Worm (Caenorhabditis elegans) whole organism, early embryonic: ENCODE results near the gene lido-8.

Source experiments
- B0310.2 ChIP-seq: sonication (generic microtip); optimal IDR thresholded peaks from 2 replicates; lab custom pipeline; 2016; ENCODE audit warnings: mild to moderate bottlenecking, missing genetic modification characterization, missing compliant biosample characterization
- F13C5.2 ChIP-seq: sonication (generic microtip); optimal IDR thresholded peaks from 2 replicates; lab custom pipeline; 2017; ENCODE audit warnings: mild to moderate bottlenecking, missing genetic modification characterization, inconsistent platforms, missing compliant biosample characterization
- aly-1 ChIP-seq: sonication (generic microtip); optimal IDR thresholded peaks from 2 replicates; lab custom pipeline; 2016; ENCODE audit warnings: missing genetic modification characterization, missing compliant biosample characterization
- ama-1 ChIP-seq: fragments of 150-350 bp; optimal IDR thresholded peaks from 2 replicates; lab custom pipeline; 2014
- ceh-13 ChIP-seq: fragments of 200-800 bp; sonication (Bioruptor generic); optimal IDR thresholded peaks from 2 replicates; lab custom pipeline; 2018; ENCODE audit warnings: mild to moderate bottlenecking, missing genetic modification characterization, missing compliant biosample characterization
- ceh-36 ChIP-seq: sonication (generic microtip); optimal IDR thresholded peaks from 2 replicates; lab custom pipeline; 2016; ENCODE audit warnings: missing genetic modification characterization, inconsistent platforms, missing compliant biosample characterization
- ets-7 ChIP-seq: sonication (generic microtip); optimal IDR thresholded peaks from 2 replicates; lab custom pipeline; 2016; ENCODE audit warnings: missing genotype, missing genetic modification characterization, missing compliant biosample characterization
- flt-1 ChIP-seq: fragments of 200-800 bp; sonication (Bioruptor generic); IDR thresholded peaks from 2 replicates; pipeline ENCODE4 v1.3.6; 2022; ENCODE audit warnings: missing genetic modification characterization, missing compliant biosample characterization
- hmbx-1 ChIP-seq: sonication (generic microtip); optimal IDR thresholded peaks from 2 replicates; lab custom pipeline; 2016; ENCODE audit warnings: mild to moderate bottlenecking, missing genetic modification characterization, missing compliant biosample characterization
- hmg-4 ChIP-seq: fragments of 200-800 bp; sonication (Bioruptor generic); optimal IDR thresholded peaks from 2 replicates; lab custom pipeline; 2018; ENCODE audit warnings: mild to moderate bottlenecking, missing genetic modification characterization, missing compliant biosample characterization
- hnd-1 ChIP-seq: sonication (generic microtip); optimal IDR thresholded peaks from 2 replicates; lab custom pipeline; 2016; ENCODE audit warnings: missing genetic modification characterization, missing compliant biosample characterization
- pes-1 ChIP-seq: fragments of 200-800 bp; sonication (Bioruptor generic); IDR thresholded peaks from 2 replicates; pipeline ENCODE4 v1.3.6; 2022; ENCODE audit warnings: missing genetic modification reagents, missing genetic modification characterization, missing compliant biosample characterization
- scrt-1 ChIP-seq: fragments of 200-800 bp; sonication (Bioruptor generic); IDR thresholded peaks from 2 replicates; pipeline ENCODE4 v1.3.6; 2022; ENCODE audit warnings: missing genetic modification characterization, missing compliant biosample characterization
- sea-1 ChIP-seq: fragments of 200-800 bp; sonication (Bioruptor generic); conservative IDR thresholded peaks from 2 replicates; pipeline ENCODE4 v1.3.6; 2022; ENCODE audit warnings: missing genetic modification characterization, missing compliant biosample characterization
- tbx-11 ChIP-seq: fragments of 200-800 bp; sonication (Bioruptor generic); IDR thresholded peaks from 2 replicates; pipeline ENCODE4 v1.3.6; 2022; ENCODE audit warnings: missing genetic modification characterization, missing compliant biosample characterization
- tbx-37 ChIP-seq: fragments of 200-800 bp; sonication (Bioruptor generic); conservative IDR thresholded peaks from 2 replicates; pipeline ENCODE4 v1.3.6; 2022; ENCODE audit warnings: missing genetic modification reagents, missing genetic modification characterization, missing compliant biosample characterization
- tra-4 ChIP-seq: sonication (generic microtip); optimal IDR thresholded peaks from 2 replicates; lab custom pipeline; 2017; ENCODE audit warnings: missing genetic modification characterization, missing compliant biosample characterization

Gene lido-8

DNA sequence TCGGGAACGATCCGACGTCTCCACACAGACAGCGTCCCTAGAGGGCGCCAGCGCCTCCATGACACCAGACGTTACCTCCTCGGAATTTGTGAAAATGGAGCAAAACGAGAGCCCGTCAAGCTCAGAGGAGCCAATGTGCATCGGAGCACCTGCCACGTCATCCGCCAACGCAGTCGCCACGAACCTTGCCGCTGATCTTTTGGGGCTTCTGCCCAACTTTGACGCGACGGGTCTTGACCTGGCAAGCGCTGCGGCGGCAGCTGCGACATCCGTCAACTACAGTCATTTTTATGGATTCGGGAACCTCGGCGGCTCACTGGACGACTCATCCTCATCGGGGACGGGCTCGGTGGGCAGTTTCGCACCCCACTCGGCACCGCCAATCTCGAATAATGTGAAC is 11.4 kb upstream of the lido-8 start:
- TF ChIP-seq ets-7 (tag; lab: Kevin White, UChicago) (no peak), ceh-13 (GFP tag; lab: Kevin White, UChicago) (no peak), scrt-1 (GFP tag; lab: Robert Waterston, UW) (no peak), tra-4 (tag; lab: Kevin White, UChicago) (no peak), tbx-11 (GFP tag; lab: Robert Waterston, UW) (no peak), flt-1 (GFP tag; lab: Robert Waterston, UW) (no peak), hmg-4 (GFP tag; lab: Kevin White, UChicago) (no peak), hmbx-1 (tag; lab: Kevin White, UChicago) (no peak), pes-1 (GFP tag; lab: Robert Waterston, UW) (no peak), ama-1 (lab: Kevin White, UChicago) (no peak), aly-1 (tag; lab: Kevin White, UChicago) (no peak), hnd-1 (tag; lab: Kevin White, UChicago) (no peak), B0310.2 (tag; lab: Kevin White, UChicago) (no peak), tbx-37 (GFP tag; lab: Robert Waterston, UW) (no peak), sea-1 (GFP tag; lab: Robert Waterston, UW) (no peak), F13C5.2 (tag; lab: Kevin White, UChicago) (no peak), ceh-36 (tag; lab: Kevin White, UChicago) (no peak)

DNA sequence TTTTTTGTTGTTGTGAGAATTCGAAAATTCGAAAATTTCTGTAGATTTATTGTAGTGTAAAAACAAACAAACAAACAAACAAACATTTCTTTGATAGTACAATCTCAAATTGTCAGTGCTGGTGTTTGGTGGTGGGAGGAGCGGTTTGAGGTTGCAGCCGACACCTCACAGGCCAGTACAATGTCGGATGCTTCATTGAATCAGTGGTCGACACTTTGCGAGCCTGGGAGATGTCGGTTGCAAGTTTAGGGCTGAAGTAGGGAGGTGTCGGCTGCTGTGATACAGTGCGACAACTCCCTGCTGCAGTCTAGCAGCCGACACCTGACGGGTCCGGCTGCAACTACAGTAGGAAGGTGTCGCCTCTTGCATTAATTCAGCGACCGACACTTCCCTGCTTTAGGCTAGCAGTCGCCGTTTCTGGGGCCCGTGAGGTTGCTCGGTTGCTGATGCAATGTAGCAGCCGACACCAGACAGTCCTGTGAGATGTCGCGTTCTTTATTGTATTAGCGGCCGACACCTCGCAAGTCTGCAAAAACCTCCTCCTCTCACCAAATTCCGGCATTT is 10.8 kb upstream of the lido-8 start:
- TF ChIP-seq ceh-36 (tag; lab: Kevin White, UChicago) (no peak), B0310.2 (tag; lab: Kevin White, UChicago) (no peak)

DNA sequence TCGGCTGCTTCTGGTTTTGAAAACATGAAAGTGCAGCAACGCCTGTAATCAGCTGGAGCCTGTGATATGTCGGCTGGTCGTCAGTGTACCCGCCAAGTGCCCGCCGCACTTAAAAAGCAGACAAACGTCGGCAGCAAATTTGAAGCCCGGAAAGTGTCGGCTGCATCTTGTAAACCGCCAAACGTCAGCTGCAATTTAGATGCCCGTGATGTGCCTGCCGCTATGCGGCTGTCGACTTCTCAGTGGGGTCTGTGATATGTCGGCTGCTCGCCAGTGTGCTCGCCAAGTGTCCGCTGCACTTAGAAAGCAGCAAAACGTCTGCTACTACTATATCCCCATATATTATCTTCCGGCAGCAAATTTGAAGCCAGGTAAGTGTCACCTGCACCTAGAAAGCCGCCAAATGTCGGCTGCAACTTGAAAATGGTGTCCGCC is 9.7 kb upstream of the lido-8 start:
- TF ChIP-seq pes-1 (GFP tag; lab: Robert Waterston, UW) (no peak), tbx-37 (GFP tag; lab: Robert Waterston, UW) (no peak), scrt-1 (GFP tag; lab: Robert Waterston, UW) (no peak), flt-1 (GFP tag; lab: Robert Waterston, UW) (no peak), ama-1 (lab: Kevin White, UChicago) (no peak), tra-4 (tag; lab: Kevin White, UChicago) (no peak), aly-1 (tag; lab: Kevin White, UChicago) (no peak), F13C5.2 (tag; lab: Kevin White, UChicago) (no peak), tbx-11 (GFP tag; lab: Robert Waterston, UW) (no peak), hnd-1 (tag; lab: Kevin White, UChicago) (no peak)

- no peak for TF ChIP-seq ceh-36 (tag; lab: Kevin White, UChicago)
- no peak for TF ChIP-seq ets-7 (tag; lab: Kevin White, UChicago)
These were observed 8.9 kb upstream of the lido-8 start, which contains the start of gene lido-7 for ce11 chrII:2987854-2988350. Gene lido-7 (plus strand): TSS chrII:2988300.

ce11 chrII:2989076-2989475 is 7.7 kb upstream of the lido-8 start:
- peak; percentile 39 for TF ChIP-seq ceh-36 (tag; lab: Kevin White, UChicago)

ce11 chrII:2990089-2990488 is 6.7 kb upstream of the lido-8 start:
- TF ChIP-seq B0310.2 (tag; lab: Kevin White, UChicago) = no peak
- TF ChIP-seq ceh-13 (GFP tag; lab: Kevin White, UChicago) = no peak
- peak; percentile 87 for TF ChIP-seq ceh-36 (tag; lab: Kevin White, UChicago)
- TF ChIP-seq ets-7 (tag; lab: Kevin White, UChicago) = no peak
- TF ChIP-seq aly-1 (tag; lab: Kevin White, UChicago) = no peak

ce11 chrII:2991555-2992083 is 5.2 kb upstream of the lido-8 start, which contains the start of gene K08A2.2:
Gene K08A2.2 (plus strand): TSS chrII:2991605.
- TF ChIP-seq B0310.2 (tag; lab: Kevin White, UChicago) (no peak), ceh-36 (tag; lab: Kevin White, UChicago) (no peak), pes-1 (GFP tag; lab: Robert Waterston, UW) (peak; percentile 62), hnd-1 (tag; lab: Kevin White, UChicago) (no peak), sea-1 (GFP tag; lab: Robert Waterston, UW) (no peak), tbx-37 (GFP tag; lab: Robert Waterston, UW) (no peak), hmg-4 (GFP tag; lab: Kevin White, UChicago) (no peak)

- TF ChIP-seq ceh-36 (tag; lab: Kevin White, UChicago) = no peak
- no peak for TF ChIP-seq sea-1 (GFP tag; lab: Robert Waterston, UW)
- TF ChIP-seq tra-4 (tag; lab: Kevin White, UChicago) = no peak
- no peak for TF ChIP-seq ama-1 (lab: Kevin White, UChicago)
- no peak for TF ChIP-seq ets-7 (tag; lab: Kevin White, UChicago)
- TF ChIP-seq ceh-13 (GFP tag; lab: Kevin White, UChicago) = no peak
- TF ChIP-seq F13C5.2 (tag; lab: Kevin White, UChicago) = no peak
- TF ChIP-seq pes-1 (GFP tag; lab: Robert Waterston, UW) = no peak
- no peak for TF ChIP-seq tbx-37 (GFP tag; lab: Robert Waterston, UW)
- no peak for TF ChIP-seq tbx-11 (GFP tag; lab: Robert Waterston, UW)
These were observed 4.5 kb upstream of the lido-8 start for ce11 chrII:2992300-2992699.
